Worm (Caenorhabditis elegans) whole organism, young adult: ENCODE data around the gene Y32H12A.8.

ENCODE experiments used
- B0019.2 ChIP-seq: fragments of 200-800 bp; sonication (Bioruptor generic); conservative IDR thresholded peaks from 2 replicates; pipeline ENCODE4 v1.3.6; 2022; ENCODE audit warnings: missing genetic modification reagents, missing genetic modification characterization, missing compliant biosample characterization
- B0035.1 ChIP-seq: sonication (generic microtip); optimal IDR thresholded peaks from 2 replicates; lab custom pipeline; 2016; ENCODE audit warnings: missing genetic modification characterization, mild to moderate bottlenecking, missing compliant biosample characterization, missing genotype, missing genetic modification reagents
- B0336.3 ChIP-seq: fragments of 200-800 bp; sonication (Bioruptor generic); IDR thresholded peaks from 2 replicates; pipeline ENCODE4 v1.3.6; 2022; ENCODE audit warnings: missing genetic modification characterization, missing compliant biosample characterization
- D2030.7 ChIP-seq: fragments of 200-800 bp; sonication (Bioruptor generic); IDR thresholded peaks from 2 replicates; pipeline ENCODE4 v1.3.6; 2022; ENCODE audit warnings: missing genetic modification reagents, missing genetic modification characterization, missing compliant biosample characterization
- F22D6.2 ChIP-seq: sonication (generic microtip); optimal IDR thresholded peaks from 2 replicates; lab custom pipeline; 2016; ENCODE audit warnings: mild to moderate bottlenecking, missing genetic modification characterization, missing compliant biosample characterization
- F23B12.7 ChIP-seq: sonication (generic microtip); optimal IDR thresholded peaks from 2 replicates; lab custom pipeline; 2017; ENCODE audit warnings: missing genetic modification characterization, mild to moderate bottlenecking, missing compliant biosample characterization, antibody characterized with exemption, moderate library complexity; ENCODE audit not compliant: insufficient read depth
- K11D2.4 ChIP-seq: fragments of 200-800 bp; sonication (Bioruptor generic); IDR thresholded peaks from 2 replicates; pipeline ENCODE4 v1.3.6; 2022; ENCODE audit warnings: missing genetic modification reagents, missing genetic modification characterization, missing compliant biosample characterization
- T07F8.4 ChIP-seq: sonication (generic microtip); optimal IDR thresholded peaks from 2 replicates; lab custom pipeline; 2016; ENCODE audit warnings: mild to moderate bottlenecking, missing genetic modification characterization, moderate library complexity, missing compliant biosample characterization
- Y56A3A.18 ChIP-seq: fragments of 200-800 bp; sonication (Bioruptor generic); IDR thresholded peaks from 2 replicates; pipeline ENCODE4 v1.3.6; 2022; ENCODE audit warnings: missing genetic modification reagents, missing genetic modification characterization, missing compliant biosample characterization
- Y95B8A.8 ChIP-seq: fragments of 200-800 bp; sonication (Bioruptor generic); IDR thresholded peaks from 2 replicates; pipeline ENCODE4 v1.3.6; 2022; ENCODE audit warnings: missing genetic modification reagents, missing genetic modification characterization, missing compliant biosample characterization
- ZK185.1 ChIP-seq: sonication (generic microtip); optimal IDR thresholded peaks from 2 replicates; lab custom pipeline; 2016; ENCODE audit warnings: mild to moderate bottlenecking, missing genetic modification characterization, missing compliant biosample characterization; ENCODE audit not compliant: poor library complexity, severe bottlenecking
- atf-7 ChIP-seq: sonication (generic microtip); optimal IDR thresholded peaks from 2 replicates; lab custom pipeline; 2017; ENCODE audit warnings: mild to moderate bottlenecking, missing genetic modification characterization, missing compliant biosample characterization
- attf-5 ChIP-seq: fragments of 200-800 bp; sonication (Bioruptor generic); optimal IDR thresholded peaks from 2 replicates; lab custom pipeline; 2018; ENCODE audit warnings: mild to moderate bottlenecking, missing genetic modification characterization, missing compliant biosample characterization
- attf-6 ChIP-seq: fragments of 200-800 bp; sonication (Bioruptor generic); IDR thresholded peaks from 2 replicates; pipeline ENCODE4 v1.3.6; 2022; ENCODE audit warnings: missing genetic modification reagents, missing genetic modification characterization, missing compliant biosample characterization
- bed-2 ChIP-seq: fragments of 200-800 bp; sonication (Bioruptor generic); IDR thresholded peaks from 2 replicates; pipeline ENCODE4 v1.3.6; 2022; ENCODE audit warnings: missing genetic modification reagents, missing genetic modification characterization, missing compliant biosample characterization
- cebp-2 ChIP-seq: fragments of 200-800 bp; sonication (Bioruptor generic); IDR thresholded peaks from 2 replicates; pipeline ENCODE4 v1.3.6; 2022; ENCODE audit warnings: missing genetic modification characterization, missing compliant biosample characterization
- ceh-100 ChIP-seq: fragments of 200-800 bp; sonication (Bioruptor generic); IDR thresholded peaks from 2 replicates; pipeline ENCODE4 v1.3.6; 2022; ENCODE audit warnings: missing genetic modification reagents, missing genetic modification characterization, missing compliant biosample characterization
- ceh-40 ChIP-seq: fragments of 200-800 bp; sonication (Bioruptor generic); IDR thresholded peaks from 2 replicates; pipeline ENCODE4 v1.3.6; 2022; ENCODE audit warnings: missing genetic modification characterization, missing compliant biosample characterization
- dox-1 ChIP-seq: fragments of 200-800 bp; sonication (Bioruptor generic); IDR thresholded peaks from 2 replicates; pipeline ENCODE4 v1.3.6; 2022; ENCODE audit warnings: missing genetic modification reagents, missing genetic modification characterization, missing compliant biosample characterization
- egrh-3 ChIP-seq: fragments of 200-800 bp; sonication (Bioruptor generic); IDR thresholded peaks from 2 replicates; pipeline ENCODE4 v1.3.6; 2022; ENCODE audit warnings: missing genetic modification reagents, missing genetic modification characterization, missing compliant biosample characterization
- ets-4 ChIP-seq: fragments of 200-800 bp; sonication (Bioruptor generic); optimal IDR thresholded peaks from 2 replicates; lab custom pipeline; 2018; ENCODE audit warnings: mild to moderate bottlenecking, missing genetic modification characterization, missing compliant biosample characterization
- hmg-1.2 ChIP-seq: fragments of 200-800 bp; sonication (Bioruptor generic); IDR thresholded peaks from 2 replicates; pipeline ENCODE4 v1.3.6; 2022; ENCODE audit warnings: missing genetic modification reagents, missing genetic modification characterization, missing compliant biosample characterization
- hsf-1 ChIP-seq: fragments of 200-800 bp; sonication (Bioruptor generic); IDR thresholded peaks from 2 replicates; pipeline ENCODE4 v1.3.6; 2022; ENCODE audit warnings: missing genetic modification reagents, missing genetic modification characterization, missing compliant biosample characterization
- lag-1 ChIP-seq: fragments of 200-800 bp; sonication (Bioruptor generic); IDR thresholded peaks from 2 replicates; pipeline ENCODE4 v1.3.6; 2022; ENCODE audit warnings: missing genetic modification reagents, missing genetic modification characterization, missing compliant biosample characterization
- let-526 ChIP-seq: fragments of 200-800 bp; sonication (Bioruptor generic); IDR thresholded peaks from 2 replicates; pipeline ENCODE4 v1.3.6; 2022; ENCODE audit warnings: missing genetic modification reagents, missing genetic modification characterization, missing compliant biosample characterization
- lsl-1 ChIP-seq: fragments of 200-800 bp; sonication (Bioruptor generic); optimal IDR thresholded peaks from 2 replicates; lab custom pipeline; 2018; ENCODE audit warnings: mild to moderate bottlenecking, missing genetic modification characterization, moderate library complexity, missing compliant biosample characterization
- madf-8 ChIP-seq: fragments of 200-800 bp; sonication (Bioruptor generic); conservative IDR thresholded peaks from 2 replicates; pipeline ENCODE4 v1.3.6; 2022; ENCODE audit warnings: missing genetic modification reagents, missing genetic modification characterization, missing compliant biosample characterization
- mcd-1 ChIP-seq: fragments of 200-800 bp; sonication (Bioruptor generic); IDR thresholded peaks from 2 replicates; pipeline ENCODE4 v1.3.6; 2022; ENCODE audit warnings: missing genetic modification reagents, missing genetic modification characterization, missing compliant biosample characterization
- mel-28 ChIP-seq: sonication (generic microtip); optimal IDR thresholded peaks from 2 replicates; lab custom pipeline; 2016; ENCODE audit warnings: borderline replicate concordance, mild to moderate bottlenecking, missing genetic modification characterization, missing compliant biosample characterization
- mes-4 ChIP-seq: sonication (generic microtip); optimal IDR thresholded peaks from 2 replicates; lab custom pipeline; 2016; ENCODE audit warnings: missing genotype, missing genetic modification characterization, missing compliant biosample characterization
- mxl-1 ChIP-seq: sonication (generic microtip); optimal IDR thresholded peaks from 2 replicates; lab custom pipeline; 2016; ENCODE audit warnings: missing genetic modification characterization, missing compliant biosample characterization
- pbrm-1 ChIP-seq: fragments of 200-800 bp; sonication (Bioruptor generic); IDR thresholded peaks from 2 replicates; pipeline ENCODE4 v1.3.6; 2022; ENCODE audit warnings: missing genetic modification reagents, missing genetic modification characterization, missing compliant biosample characterization
- rec-8 ChIP-seq, 2 experiments: sonication (generic microtip); optimal IDR thresholded peaks; 2 replicates each; lab custom pipeline; 2016; ENCODE audit warnings: mild to moderate bottlenecking in 2 of 2, missing genetic modification characterization in 2 of 2, missing genetic modification reagents in 2 of 2, missing genotype in 2 of 2, missing biosample characterization in 1 of 2, missing compliant biosample characterization in 1 of 2, moderate library complexity in 1 of 2
- repo-1 ChIP-seq: sonication (generic microtip); optimal IDR thresholded peaks from 2 replicates; lab custom pipeline; 2017; ENCODE audit warnings: mild to moderate bottlenecking, missing genetic modification characterization, missing compliant biosample characterization
- rpc-1 ChIP-seq, 2 experiments: fragments of 150-350 bp in 1 of 2; sonication (generic microtip) in 1 of 2; optimal IDR thresholded peaks; 2 replicates each; lab custom pipeline; 2014 to 2018; ENCODE audit warnings: missing biosample characterization in 1 of 2, missing genetic modification characterization in 1 of 2, missing genetic modification reagents in 1 of 2, missing genotype in 1 of 2
- snpc-1.1 ChIP-seq: sonication (generic microtip); optimal IDR thresholded peaks from 2 replicates; lab custom pipeline; 2017; ENCODE audit warnings: missing genetic modification characterization, mild to moderate bottlenecking, missing compliant biosample characterization, antibody characterized with exemption, moderate library complexity, missing genotype, missing genetic modification reagents; ENCODE audit not compliant: insufficient read depth
- snpc-1.3 ChIP-seq: sonication (generic microtip); optimal IDR thresholded peaks from 2 replicates; lab custom pipeline; 2017; ENCODE audit warnings: missing genetic modification characterization, mild to moderate bottlenecking, missing compliant biosample characterization, antibody characterized with exemption, moderate library complexity, missing genotype, missing genetic modification reagents; ENCODE audit not compliant: insufficient read depth
- snpc-3.4 ChIP-seq: sonication (generic microtip); optimal IDR thresholded peaks from 2 replicates; lab custom pipeline; 2017; ENCODE audit warnings: missing genetic modification characterization, mild to moderate bottlenecking, missing compliant biosample characterization, antibody characterized with exemption, moderate library complexity, missing genotype, missing genetic modification reagents
- snpc-4 ChIP-seq, 5 experiments: fragments of 150-350 bp in 1 of 5; sonication (generic microtip) in 4 of 5; optimal IDR thresholded peaks; 2 replicates each; lab custom pipeline; 2014 to 2018; ENCODE audit warnings: missing genetic modification characterization in 5 of 5, missing biosample characterization in 3 of 5, antibody characterized with exemption in 2 of 5, mild to moderate bottlenecking in 2 of 5, missing compliant biosample characterization in 2 of 5, missing genotype in 2 of 5, moderate library complexity in 2 of 5, missing genetic modification reagents in 1 of 5
- somi-1 ChIP-seq: fragments of 200-800 bp; sonication (Bioruptor generic); optimal IDR thresholded peaks from 2 replicates; lab custom pipeline; 2018; ENCODE audit warnings: mild to moderate bottlenecking, missing genetic modification characterization, missing compliant biosample characterization
- sptf-2 ChIP-seq: fragments of 200-800 bp; sonication (Bioruptor generic); optimal IDR thresholded peaks from 2 replicates; lab custom pipeline; 2018; ENCODE audit warnings: mild to moderate bottlenecking, missing genetic modification characterization, missing compliant biosample characterization
- tbp1 ChIP-seq: fragments of 200-800 bp; sonication (Bioruptor generic); optimal IDR thresholded peaks from 2 replicates; lab custom pipeline; 2018; ENCODE audit warnings: mild to moderate bottlenecking, missing genetic modification characterization, missing compliant biosample characterization
- unc-130 ChIP-seq: sonication (generic microtip); optimal IDR thresholded peaks from 2 replicates; lab custom pipeline; 2016; ENCODE audit warnings: missing genetic modification reagents, missing genetic modification characterization, missing compliant biosample characterization
- xnd-1 ChIP-seq: sonication (generic microtip); optimal IDR thresholded peaks from 2 replicates; lab custom pipeline; 2016; ENCODE audit warnings: missing genotype, missing genetic modification reagents, missing genetic modification characterization, missing compliant biosample characterization
- zim-3 ChIP-seq: sonication (generic microtip); optimal IDR thresholded peaks from 2 replicates; lab custom pipeline; 2017; ENCODE audit warnings: mild to moderate bottlenecking, missing genetic modification characterization, moderate library complexity, missing compliant biosample characterization
- ztf-18 ChIP-seq: sonication (generic microtip); optimal IDR thresholded peaks from 2 replicates; lab custom pipeline; 2016; ENCODE audit warnings: missing genotype, mild to moderate bottlenecking, missing genetic modification characterization, missing compliant biosample characterization
- ztf-25 ChIP-seq: fragments of 200-800 bp; sonication (Bioruptor generic); IDR thresholded peaks from 2 replicates; pipeline ENCODE4 v1.3.6; 2022; ENCODE audit warnings: missing genetic modification reagents, missing genetic modification characterization, missing compliant biosample characterization

Gene Y32H12A.8

DNA sequence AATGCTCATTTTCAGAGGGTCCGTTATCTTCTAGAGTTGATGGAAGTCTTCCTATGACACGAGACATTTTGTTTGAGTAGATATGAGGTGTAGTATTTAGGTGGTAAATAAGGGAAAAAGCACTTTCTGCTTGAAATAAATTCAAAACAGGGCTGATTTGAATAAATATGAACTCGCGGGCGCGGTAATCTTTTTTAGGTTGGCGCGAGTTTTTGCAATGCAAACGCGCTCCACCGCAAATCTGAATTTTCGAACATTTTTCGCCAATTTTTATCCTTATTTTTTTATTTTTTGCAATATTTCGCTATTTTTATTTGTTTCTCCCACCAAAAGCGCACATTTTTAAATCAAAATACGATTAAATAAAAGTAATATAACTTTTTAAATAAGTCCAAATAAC is 42.3 kb upstream of the Y32H12A.8 start, which contains the start of gene skpt-1 (continued):
- TF ChIP-seq ZK185.1 (tag; lab: Kevin White, UChicago) (no peak), xnd-1 (peak; percentile 98), sptf-2 (GFP tag; lab: Kevin White, UChicago) (no peak), attf-5 (GFP tag; lab: Kevin White, UChicago) (peak; percentile 31), ztf-25 (GFP tag; lab: Robert Waterston, UW) (no peak), snpc-1.1 (no peak), mcd-1 (GFP tag; lab: Robert Waterston, UW) (peak; percentile 97), hmg-1.2 (GFP tag; lab: Robert Waterston, UW) (peak; percentile 63), lag-1 (GFP tag; lab: Robert Waterston, UW) (no peak), ceh-40 (no peak), Y95B8A.8 (GFP tag; lab: Robert Waterston, UW) (peak; percentile 91; the same call in 1 of the 2 replicates), F22D6.2 (tag; lab: Kevin White, UChicago) (no peak), B0019.2 (GFP tag; lab: Robert Waterston, UW) (peak; percentile 94), B0336.3 (peak; percentile 88), B0035.1 (no peak), mel-28 (tag; lab: Kevin White, UChicago) (no peak), bed-2 (GFP tag; lab: Robert Waterston, UW) (0 out of 2 replicates have a peak, but pooled peaks have one; percentile 34), snpc-4 (GFP tag; optimal IDR thresholded peaks at IDR 0.05; lab: Kevin White, UChicago) (peak; percentile 11), snpc-4 (tag; optimal IDR thresholded peaks at IDR 0.05; lab: Kevin White, UChicago) (peak in 2 of 4 experiments; percentile 40 to 62), rec-8 (tag; optimal IDR thresholded peaks at IDR 0.05; lab: Kevin White, UChicago) (no peak), T07F8.4 (tag; lab: Kevin White, UChicago) (no peak), Y56A3A.18 (GFP tag; lab: Robert Waterston, UW) (no peak), ets-4 (GFP tag; lab: Kevin White, UChicago) (no peak), cebp-2 (GFP tag; lab: Robert Waterston, UW) (no peak), tbp1 (peak; percentile 60), snpc-3.4 (tag; lab: Kevin White, UChicago) (peak; percentile 87), let-526 (no peak), mxl-1 (tag; lab: Kevin White, UChicago) (no peak), somi-1 (GFP tag; lab: Kevin White, UChicago) (no peak), pbrm-1 (GFP tag; lab: Robert Waterston, UW) (peak; percentile 62; the same call in 1 of the 2 replicates), zim-3 (tag; lab: Kevin White, UChicago) (no peak), madf-8 (peak; percentile 97), egrh-3 (GFP tag; lab: Robert Waterston, UW) (no peak), hsf-1 (peak; percentile 86), K11D2.4 (GFP tag; lab: Robert Waterston, UW) (no peak), unc-130 (GFP tag; lab: Kevin White, UChicago) (peak; percentile 64), snpc-1.3 (peak; percentile 1), mes-4 (tag; lab: Kevin White, UChicago) (no peak), attf-6 (GFP tag; lab: Robert Waterston, UW) (no peak), lsl-1 (GFP tag; lab: Kevin White, UChicago) (peak; percentile 86), rpc-1 (optimal IDR thresholded peaks at IDR 0.05; lab: Kevin White, UChicago) (no peak), rpc-1 (tag; optimal IDR thresholded peaks at IDR 0.05; lab: Kevin White, UChicago) (no peak), ztf-18 (no peak), D2030.7 (peak; percentile 97), repo-1 (tag; lab: Kevin White, UChicago) (no peak), ceh-100 (GFP tag; lab: Robert Waterston, UW) (peak; percentile 63; the same call in 1 of the 2 replicates), F23B12.7 (no peak), atf-7 (no peak), dox-1 (peak; percentile 88)
